Fruit fly (Drosophila melanogaster) whole organism, embryonic: ENCODE results near the gene Sec10.

Experiments used
- Awh ChIP-seq: fragments of 200-800 bp; sonication (Bioruptor generic); IDR thresholded peaks from 2 replicates; pipeline ENCODE4, ENCODE4 v1.3.6; 2022; ENCODE audit warnings: missing biosample characterization, missing genetic modification characterization
- Bteb2 ChIP-seq: fragments of 200-800 bp; sonication (Bioruptor generic); optimal IDR thresholded peaks from 2 replicates; lab custom pipeline; 2016; ENCODE audit warnings: missing biosample characterization, missing genetic modification characterization
- CG10209 ChIP-seq: fragments of 200-800 bp; sonication (Bioruptor generic); optimal IDR thresholded peaks from 3 replicates; lab custom pipeline; 2017; ENCODE audit warnings: missing biosample characterization, mild to moderate bottlenecking, missing genetic modification characterization, missing genetic modification reagents
- CG1024 ChIP-seq: fragments of 200-800 bp; sonication (Bioruptor generic); IDR thresholded peaks from 2 replicates; pipeline ENCODE4 v1.3.6; 2022; ENCODE audit warnings: missing biosample characterization, missing genetic modification characterization
- CG10274 ChIP-seq: fragments of 200-800 bp; sonication (Bioruptor generic); optimal IDR thresholded peaks from 3 replicates; lab custom pipeline; 2017; ENCODE audit warnings: missing biosample characterization, mild to moderate bottlenecking, missing genetic modification characterization
- CG10431 ChIP-seq: fragments of 200-800 bp; sonication (Bioruptor generic); optimal IDR thresholded peaks from 3 replicates; lab custom pipeline; 2018; ENCODE audit warnings: missing biosample characterization, mild to moderate bottlenecking, missing genetic modification characterization
- CG13894 ChIP-seq: fragments of 200-800 bp; sonication (Bioruptor generic); optimal IDR thresholded peaks from 3 replicates; lab custom pipeline; 2018; ENCODE audit warnings: missing biosample characterization, mild to moderate bottlenecking, missing genetic modification characterization, moderate library complexity
- CG14667 ChIP-seq: fragments of 200-800 bp; sonication (Bioruptor generic); IDR thresholded peaks from 2 replicates; pipeline ENCODE4 v1.3.6; 2022; ENCODE audit warnings: missing biosample characterization, missing genetic modification characterization
- CG16779 ChIP-seq: fragments of 200-800 bp; sonication (Bioruptor generic); IDR thresholded peaks from 2 replicates; pipeline ENCODE4 v1.3.6; 2022; ENCODE audit warnings: missing biosample characterization, missing genetic modification characterization
- CG17612 ChIP-seq: fragments of 200-800 bp; sonication (Bioruptor generic); IDR thresholded peaks from 2 replicates; pipeline ENCODE4 v1.3.6; 2022; ENCODE audit warnings: missing biosample characterization, missing genetic modification characterization
- CG18619 ChIP-seq: fragments of 200-800 bp; sonication (Bioruptor generic); optimal IDR thresholded peaks from 3 replicates; lab custom pipeline; 2017; ENCODE audit warnings: missing biosample characterization, mild to moderate bottlenecking, missing genetic modification characterization
- CG2129 ChIP-seq: fragments of 200-800 bp; sonication (Bioruptor generic); IDR thresholded peaks from 2 replicates; pipeline ENCODE4 v1.3.6; 2022; ENCODE audit warnings: missing biosample characterization, missing genetic modification characterization; ENCODE audit not compliant: partially characterized antibody
- CG4282 ChIP-seq: fragments of 200-800 bp; sonication (Bioruptor generic); optimal IDR thresholded peaks from 2 replicates; lab custom pipeline; 2016; ENCODE audit warnings: missing biosample characterization, missing genetic modification characterization
- CG4424 ChIP-seq: fragments of 200-800 bp; sonication (Bioruptor generic); optimal IDR thresholded peaks from 3 replicates; lab custom pipeline; 2016; ENCODE audit warnings: missing biosample characterization, missing genetic modification characterization
- CG4617 ChIP-seq: fragments of 200-800 bp; sonication (Bioruptor generic); optimal IDR thresholded peaks from 3 replicates; lab custom pipeline; 2016; ENCODE audit warnings: missing biosample characterization, missing genetic modification characterization, borderline replicate concordance
- CG4730 ChIP-seq: fragments of 200-800 bp; sonication (Bioruptor generic); IDR thresholded peaks from 2 replicates; pipeline ENCODE4 v1.3.6; 2022; ENCODE audit warnings: missing biosample characterization, missing genetic modification characterization
- CG8478 ChIP-seq: fragments of >200 bp; optimal IDR thresholded peaks from 2 replicates; lab custom pipeline; 2018
- CTCF ChIP-seq: fragments of 200-800 bp; sonication (Bioruptor generic); optimal IDR thresholded peaks from 2 replicates; lab custom pipeline; 2017; ENCODE audit warnings: missing biosample characterization, mild to moderate bottlenecking, missing genetic modification characterization, moderate library complexity
- Dfd ChIP-seq, 2 experiments: fragments of >200 bp; optimal IDR thresholded peaks; 2 replicates each; lab custom pipeline; 2017; ENCODE audit warnings: missing biosample characterization in 2 of 2, missing genetic modification characterization in 2 of 2
- Dip2 ChIP-seq: fragments of 200-800 bp; sonication (Bioruptor generic); IDR thresholded peaks from 2 replicates; pipeline ENCODE4 v1.3.6; 2022; ENCODE audit warnings: missing biosample characterization, missing genetic modification characterization
- MESR4 ChIP-seq: fragments of 200-800 bp; sonication (Bioruptor generic); optimal IDR thresholded peaks from 2 replicates; lab custom pipeline; 2018; ENCODE audit warnings: missing biosample characterization, mild to moderate bottlenecking, missing genetic modification characterization, moderate library complexity
- NK7.1 ChIP-seq: fragments of 200-800 bp; sonication (Bioruptor generic); optimal IDR thresholded peaks from 3 replicates; lab custom pipeline; 2016; ENCODE audit warnings: missing biosample characterization, missing genetic modification characterization
- Nf-YA ChIP-seq: fragments of 200-800 bp; sonication (Bioruptor generic); IDR thresholded peaks from 2 replicates; pipeline ENCODE4 v1.3.6; 2022; ENCODE audit warnings: missing biosample characterization, missing genetic modification characterization
- Rx ChIP-seq: fragments of 200-800 bp; sonication (Bioruptor generic); IDR thresholded peaks from 2 replicates; pipeline ENCODE4 v1.3.6; 2022; ENCODE audit warnings: missing biosample characterization, missing genetic modification characterization
- Side ChIP-seq: fragments of 200-800 bp; sonication (Bioruptor generic); optimal IDR thresholded peaks from 2 replicates; lab custom pipeline; 2016; ENCODE audit warnings: missing biosample characterization, missing genetic modification characterization
- Sry-β ChIP-seq: fragments of 200-800 bp; sonication (Bioruptor generic); optimal IDR thresholded peaks from 2 replicates; lab custom pipeline; 2018; ENCODE audit warnings: missing biosample characterization, mild to moderate bottlenecking, missing genetic modification characterization, moderate library complexity
- Ssrp ChIP-seq: fragments of 200-800 bp; sonication (Bioruptor generic); optimal IDR thresholded peaks from 2 replicates; lab custom pipeline; 2018; ENCODE audit warnings: missing biosample characterization, mild to moderate bottlenecking, missing genetic modification characterization, moderate library complexity
- abd-A ChIP-seq: fragments of 200-800 bp; sonication (Bioruptor generic); optimal IDR thresholded peaks from 3 replicates; lab custom pipeline; 2019; ENCODE audit warnings: missing biosample characterization, mild to moderate bottlenecking, missing genetic modification characterization, moderate library complexity
- az2 ChIP-seq: fragments of 200-800 bp; sonication (Bioruptor generic); optimal IDR thresholded peaks from 3 replicates; lab custom pipeline; 2016; ENCODE audit warnings: missing biosample characterization, missing genetic modification characterization
- br ChIP-seq: fragments of >200 bp; optimal IDR thresholded peaks from 2 replicates; lab custom pipeline; 2017
- cato ChIP-seq: fragments of 200-800 bp; sonication (Bioruptor generic); optimal IDR thresholded peaks from 2 replicates; lab custom pipeline; 2016; ENCODE audit warnings: missing biosample characterization, missing genetic modification characterization, borderline replicate concordance
- gro ChIP-seq: fragments of 200-800 bp; sonication (Bioruptor generic); optimal IDR thresholded peaks from 2 replicates; lab custom pipeline; 2016; ENCODE audit warnings: missing biosample characterization, missing genetic modification characterization
- gsb ChIP-seq: fragments of 200-800 bp; sonication (Bioruptor generic); IDR thresholded peaks from 2 replicates; pipeline ENCODE4 v1.3.6; 2022; ENCODE audit warnings: missing biosample characterization, missing genetic modification characterization
- h ChIP-seq: fragments of >200 bp; optimal IDR thresholded peaks from 2 replicates; lab custom pipeline; 2017
- ind ChIP-seq: fragments of 200-800 bp; sonication (Bioruptor generic); optimal IDR thresholded peaks from 3 replicates; lab custom pipeline; 2016; ENCODE audit warnings: missing biosample characterization, missing genetic modification characterization
- ken ChIP-seq: fragments of 200-800 bp; sonication (Bioruptor generic); IDR thresholded peaks from 3 replicates; pipeline ENCODE4 v1.3.6; 2022; ENCODE audit warnings: missing biosample characterization, missing genetic modification characterization
- kni ChIP-seq: fragments of 200-800 bp; sonication (Bioruptor generic); optimal IDR thresholded peaks from 3 replicates; lab custom pipeline; 2017; ENCODE audit warnings: mild to moderate bottlenecking, missing biosample characterization, missing genetic modification reagents, missing genetic modification characterization
- lola ChIP-seq, 3 experiments: fragments of >200 bp in 2 of 3; fragments of 200-800 bp in 1 of 3; sonication (Bioruptor generic) in 1 of 3; optimal IDR thresholded peaks; 2 replicates each; lab custom pipeline; 2017 to 2019; ENCODE audit warnings: missing biosample characterization in 3 of 3, missing genetic modification characterization in 3 of 3, mild to moderate bottlenecking in 1 of 3, moderate library complexity in 1 of 3
- nmo ChIP-seq: fragments of 200-800 bp; sonication (Bioruptor generic); optimal IDR thresholded peaks from 2 replicates; lab custom pipeline; 2018; ENCODE audit warnings: missing biosample characterization, mild to moderate bottlenecking, missing genetic modification characterization, moderate library complexity
- pfk ChIP-seq: fragments of 200-800 bp; sonication (Bioruptor generic); optimal IDR thresholded peaks from 2 replicates; lab custom pipeline; 2018; ENCODE audit warnings: missing biosample characterization, mild to moderate bottlenecking, missing genetic modification characterization, moderate library complexity
- phol ChIP-seq: fragments of 200-800 bp; sonication (Bioruptor generic); optimal IDR thresholded peaks from 3 replicates; lab custom pipeline; 2018; ENCODE audit warnings: missing biosample characterization, mild to moderate bottlenecking, missing genetic modification characterization, moderate library complexity
- prd ChIP-seq, 3 experiments: fragments of >200 bp in 2 of 3; fragments of 200-800 bp in 1 of 3; sonication (Bioruptor generic) in 1 of 3; optimal IDR thresholded peaks in 2 of 3; IDR thresholded peaks in 1 of 3; 2 replicates in 2 of 3; 3 replicates in 1 of 3; pipeline versions ENCODE4 v1.3.6 to Lab custom; 2017 to 2022; ENCODE audit warnings: missing biosample characterization in 1 of 3, missing genetic modification characterization in 1 of 3
- pros ChIP-seq: fragments of 200-800 bp; sonication (Bioruptor generic); optimal IDR thresholded peaks from 3 replicates; lab custom pipeline; 2019; ENCODE audit warnings: missing biosample characterization, mild to moderate bottlenecking, missing genetic modification characterization, moderate library complexity
- sisA ChIP-seq: fragments of 200-800 bp; sonication (Bioruptor generic); IDR thresholded peaks from 2 replicates; pipeline ENCODE4 v1.3.6; 2022; ENCODE audit warnings: missing biosample characterization, missing genetic modification characterization
- slbo ChIP-seq: fragments of 200-800 bp; sonication (Bioruptor generic); IDR thresholded peaks from 2 replicates; pipeline ENCODE4 v1.3.6; 2022; ENCODE audit warnings: missing biosample characterization, missing genetic modification characterization
- tin ChIP-seq: fragments of 200-800 bp; sonication (Bioruptor generic); optimal IDR thresholded peaks from 3 replicates; lab custom pipeline; 2016; ENCODE audit warnings: missing biosample characterization, missing genetic modification characterization
- tll ChIP-seq, 2 experiments: fragments of 200-800 bp in 1 of 2; fragments of >200 bp in 1 of 2; sonication (Bioruptor generic) in 1 of 2; optimal IDR thresholded peaks; 2 replicates each; lab custom pipeline; 2017 to 2019; ENCODE audit warnings: missing biosample characterization in 2 of 2, missing genetic modification characterization in 2 of 2, mild to moderate bottlenecking in 1 of 2, moderate library complexity in 1 of 2
- toy ChIP-seq: fragments of 200-800 bp; sonication (Bioruptor generic); IDR thresholded peaks from 2 replicates; pipeline ENCODE4 v1.3.6; 2022; ENCODE audit warnings: missing biosample characterization, missing genetic modification characterization
- wek ChIP-seq: fragments of 200-800 bp; sonication (Bioruptor generic); optimal IDR thresholded peaks from 3 replicates; lab custom pipeline; 2018; ENCODE audit warnings: missing biosample characterization, mild to moderate bottlenecking, missing genetic modification characterization, moderate library complexity

Gene Sec10

DNA sequence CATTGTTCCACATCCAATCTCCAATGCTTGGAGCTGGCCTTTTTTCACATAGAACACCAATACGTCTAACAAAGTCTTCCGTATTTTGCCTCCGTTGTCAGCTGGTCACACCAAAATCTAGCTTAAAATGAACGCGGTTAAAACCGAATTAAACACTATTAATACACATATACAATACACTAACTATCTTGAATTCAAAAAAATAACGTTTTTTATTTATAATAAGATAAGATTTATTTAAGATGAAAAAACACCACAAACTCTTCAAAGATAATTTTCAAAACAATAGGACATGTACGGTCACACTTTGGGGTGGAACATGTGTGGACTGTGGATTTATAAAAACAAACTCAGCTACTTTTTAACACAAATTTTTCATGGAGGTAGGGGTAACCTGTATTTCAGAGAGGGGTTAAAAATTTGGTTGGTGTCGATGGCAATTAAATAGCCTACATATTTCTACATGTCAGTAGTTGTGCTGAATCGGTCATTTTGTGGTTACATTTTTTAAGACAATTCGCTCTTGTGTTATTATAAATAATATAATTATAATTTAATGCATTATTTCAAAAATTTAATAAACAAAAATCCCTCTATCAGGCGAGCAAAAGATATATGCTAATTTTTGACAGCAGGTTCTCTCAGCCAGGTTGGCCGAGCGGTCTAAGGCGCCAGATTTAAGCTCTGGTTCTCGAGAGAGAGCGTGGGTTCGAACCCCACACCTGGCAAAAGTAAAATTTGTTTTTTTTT lies 22.1 kb upstream of the Sec10 start, which contains the start of gene CG13605 (continued):
- no peak for TF ChIP-seq CG8478 (lab: Kevin White, UChicago)
- TF ChIP-seq Dfd (GFP tag; optimal IDR thresholded peaks at IDR 0.05; lab: Kevin White, UChicago) = no peak
- TF ChIP-seq Ssrp (tag; lab: Kevin White, UChicago) = peak; percentile 63
- TF ChIP-seq Dip2 = no peak
- peak; percentile 53 for TF ChIP-seq gsb (GFP tag; lab: Robert Waterston, UW)
- peak; percentile 4 for TF ChIP-seq cato
- TF ChIP-seq slbo (GFP tag; lab: Robert Waterston, UW) = peak; percentile 86
- TF ChIP-seq CG4617 (GFP tag; lab: Kevin White, UChicago) = peak; percentile 80
- TF ChIP-seq ken (GFP tag; lab: Robert Waterston, UW) = peak; percentile 41; the same call in 1 of the 3 replicates
- TF ChIP-seq CG4424 (GFP tag; lab: Kevin White, UChicago) = peak; percentile 64
- TF ChIP-seq kni (GFP tag; lab: Kevin White, UChicago) = no peak
- no peak for TF ChIP-seq h (lab: Kevin White, UChicago)
- no peak for TF ChIP-seq pfk (GFP tag; lab: Kevin White, UChicago)
- no peak for TF ChIP-seq tll (GFP tag; optimal IDR thresholded peaks at IDR 0.05; lab: Kevin White, UChicago)
- no peak for TF ChIP-seq prd (optimal IDR thresholded peaks at IDR 0.05; lab: Kevin White, UChicago)
- peak; percentile 67 for TF ChIP-seq prd (GFP tag; IDR thresholded peaks at IDR 0.05; lab: Robert Waterston, UW)
- peak; percentile 48; the same call in 1 of the 2 replicates for TF ChIP-seq CG4730
- TF ChIP-seq wek = peak; percentile 35
- peak; percentile 63 for TF ChIP-seq CTCF
- TF ChIP-seq sisA (GFP tag; lab: Robert Waterston, UW) = peak; percentile 54; the same call in 1 of the 2 replicates
- peak; percentile 39 for TF ChIP-seq Bteb2 (GFP tag; lab: Kevin White, UChicago)
- no peak for TF ChIP-seq NK7.1 (GFP tag; lab: Kevin White, UChicago)
- TF ChIP-seq CG2129 (GFP tag; lab: Robert Waterston, UW) = no peak
- peak; percentile 37; the same call in 1 of the 2 replicates for TF ChIP-seq Awh (GFP tag; lab: Robert Waterston, UW)
- peak; percentile 57 for TF ChIP-seq nmo (GFP tag; lab: Kevin White, UChicago)
- 0 out of 2 replicates have a peak, but pooled peaks have one; percentile 22 for TF ChIP-seq CG14667 (GFP tag; lab: Robert Waterston, UW)
- TF ChIP-seq CG18619 = peak; percentile 63
- peak; percentile 12; the same call in 1 of the 2 replicates for TF ChIP-seq CG1024 (GFP tag; lab: Robert Waterston, UW)
- TF ChIP-seq gro (GFP tag; lab: Kevin White, UChicago) = peak; percentile 63
- peak; percentile 60; the same call in 1 of the 2 replicates for TF ChIP-seq CG16779 (GFP tag; lab: Robert Waterston, UW)
- TF ChIP-seq CG10274 = peak; percentile 51
- peak; percentile 62 for TF ChIP-seq abd-A (tag; lab: Kevin White, UChicago)
- no peak for TF ChIP-seq br (lab: Kevin White, UChicago)
- no peak for TF ChIP-seq toy (GFP tag; lab: Robert Waterston, UW)
- peak in 1 of 3 experiments; percentile 43 for TF ChIP-seq lola (GFP tag; optimal IDR thresholded peaks at IDR 0.05; lab: Kevin White, UChicago)
- TF ChIP-seq Side = peak; percentile 35
- peak; percentile 47 for TF ChIP-seq tin (GFP tag; lab: Kevin White, UChicago)
- no peak for TF ChIP-seq pros (GFP tag; lab: Kevin White, UChicago)
- TF ChIP-seq CG17612 (GFP tag; lab: Robert Waterston, UW) = peak; percentile 14; the same call in 1 of the 2 replicates
- TF ChIP-seq CG10431 (GFP tag; lab: Kevin White, UChicago) = peak; percentile 46
- peak; percentile 80 for TF ChIP-seq CG10209
- TF ChIP-seq Rx (GFP tag; lab: Robert Waterston, UW) = peak; percentile 23; the same call in 1 of the 2 replicates
- peak; percentile 57 for TF ChIP-seq phol (tag; lab: Kevin White, UChicago)
- TF ChIP-seq ind (GFP tag; lab: Kevin White, UChicago) = peak; percentile 76
- TF ChIP-seq CG13894 (tag; lab: Kevin White, UChicago) = peak; percentile 80
- TF ChIP-seq MESR4 (GFP tag; lab: Kevin White, UChicago) = peak; percentile 18
- 0 out of 2 replicates have a peak, but pooled peaks have one; percentile 21 for TF ChIP-seq Nf-YA (GFP tag; lab: Robert Waterston, UW)
- TF ChIP-seq CG4282 = peak; percentile 16
- peak; percentile 60 for TF ChIP-seq Sry-β (GFP tag; lab: Kevin White, UChicago)
- TF ChIP-seq az2 (GFP tag; lab: Kevin White, UChicago) = peak; percentile 75
